Worm (Caenorhabditis elegans): ENCODE data around the gene srw-62.

srw-62 gene

DNA sequence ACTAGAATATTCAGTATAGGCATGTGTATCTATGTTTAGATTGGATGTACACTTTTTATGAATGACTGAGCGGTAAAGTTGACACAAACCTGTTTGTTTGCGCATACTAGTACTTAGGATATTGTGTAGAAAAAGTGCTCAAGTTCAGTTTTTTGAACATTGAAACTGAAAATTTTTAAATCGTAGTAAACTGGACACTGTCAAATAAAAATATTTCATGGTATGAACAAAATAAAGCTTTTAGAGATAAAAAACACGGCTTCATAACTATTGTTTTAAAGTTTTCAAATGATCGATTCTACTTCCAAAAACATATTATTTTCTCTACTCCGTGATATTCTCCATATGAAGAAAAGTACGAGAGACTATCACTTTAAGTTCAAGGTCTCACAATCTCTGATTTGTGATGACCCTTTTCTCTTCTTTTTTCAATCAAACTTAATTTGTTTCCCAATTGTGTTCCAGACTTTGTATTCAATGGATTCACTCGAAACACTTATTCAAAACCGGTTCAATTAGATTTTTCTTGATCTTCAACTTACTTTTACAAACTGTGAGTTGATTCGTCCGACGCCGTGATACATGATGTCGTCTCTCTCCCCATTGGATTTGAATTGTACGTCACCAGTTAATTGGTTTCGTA lies 33.7 kb upstream of the srw-62 start (continued):
- TF ChIP-seq unc-39 (tag; optimal IDR thresholded peaks at IDR 0.05) (no peak), dmd-9 (GFP tag; IDR thresholded peaks at IDR 0.05) (no peak), vab-7 (GFP tag; IDR thresholded peaks at IDR 0.05) (no peak), mdl-1 (tag; optimal IDR thresholded peaks at IDR 0.05) (no peak), aha-1 (tag) (peak; percentile 63), hlh-11 (tag; optimal IDR thresholded peaks at IDR 0.05) (no peak), nhr-76 (tag; optimal IDR thresholded peaks at IDR 0.05) (no peak)

DNA sequence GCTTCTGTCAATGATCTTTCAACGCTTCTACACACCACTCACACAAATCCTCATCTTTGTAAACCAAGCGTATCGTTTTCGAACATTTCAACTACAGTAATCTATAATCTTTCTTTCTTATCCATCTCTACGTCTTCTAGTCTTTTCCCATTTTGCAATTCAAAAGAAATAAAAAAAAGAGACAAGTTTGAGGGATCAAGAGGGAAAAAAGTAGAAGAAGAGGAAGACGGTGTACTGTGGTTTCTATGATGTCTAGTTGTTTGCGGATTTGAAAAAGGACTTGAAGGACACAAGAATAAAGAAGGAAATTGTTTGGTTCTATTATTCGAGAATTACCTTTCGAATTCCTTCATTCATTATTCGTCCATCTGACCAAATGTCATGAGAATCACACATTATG lies 32.7 kb upstream of the srw-62 start:
- TF ChIP-seq madf-5 (GFP tag; IDR thresholded peaks at IDR 0.05): no peak
- TF ChIP-seq lin-1 (GFP tag; IDR thresholded peaks at IDR 0.05): no peak
- TF ChIP-seq dmd-8 (GFP tag; IDR thresholded peaks at IDR 0.05): no peak
- no peak for TF ChIP-seq jun-1 (tag; optimal IDR thresholded peaks at IDR 0.05)

DNA sequence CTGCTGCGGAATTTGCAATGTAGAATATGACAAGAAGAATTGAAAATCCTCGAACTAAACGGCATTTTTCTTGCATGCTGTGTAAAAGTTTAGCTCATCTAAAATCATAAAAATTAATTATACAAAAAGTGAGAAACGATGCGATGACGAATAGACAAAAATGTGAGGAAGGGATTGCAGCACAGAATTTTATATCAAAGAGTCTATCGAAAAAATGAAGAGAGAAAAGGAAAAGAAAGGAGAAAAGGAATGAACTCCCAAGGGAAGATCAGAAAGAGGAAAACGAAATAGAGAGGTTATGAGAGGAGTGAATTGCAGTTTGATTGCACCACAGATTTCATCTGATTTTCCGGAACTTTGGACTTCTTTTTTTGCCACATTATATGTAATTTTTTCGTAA lies 31.0 kb upstream of the srw-62 start, which contains the start of gene glr-4:
Gene glr-4, minus strand, starts transcription at position 101 of the 400 bp plus-strand sequence.
- TF ChIP-seq zfp-2 (tag; optimal IDR thresholded peaks at IDR 0.05) (no peak), lin-15B (tag; optimal IDR thresholded peaks at IDR 0.05) (no peak), spr-3 (GFP tag; optimal IDR thresholded peaks at IDR 0.05) (no peak), daf-12 (tag; optimal IDR thresholded peaks at IDR 0.05) (no peak), tra-1 (GFP tag; IDR thresholded peaks at IDR 0.05) (no peak), ctbp-1 (GFP tag; IDR thresholded peaks at IDR 0.05) (no peak), ceh-44 (GFP tag; IDR thresholded peaks at IDR 0.05) (no peak), sdz-12 (GFP tag; optimal IDR thresholded peaks at IDR 0.05) (no peak), mdt-29 (GFP tag; IDR thresholded peaks at IDR 0.05) (no peak), mep-1 (tag; optimal IDR thresholded peaks at IDR 0.05) (no peak), D1046.2 (GFP tag; IDR thresholded peaks at IDR 0.05) (no peak), mes-2 (tag; optimal IDR thresholded peaks at IDR 0.05; ENCODE audit: poor library complexity, severe bottlenecking) (no peak)

DNA sequence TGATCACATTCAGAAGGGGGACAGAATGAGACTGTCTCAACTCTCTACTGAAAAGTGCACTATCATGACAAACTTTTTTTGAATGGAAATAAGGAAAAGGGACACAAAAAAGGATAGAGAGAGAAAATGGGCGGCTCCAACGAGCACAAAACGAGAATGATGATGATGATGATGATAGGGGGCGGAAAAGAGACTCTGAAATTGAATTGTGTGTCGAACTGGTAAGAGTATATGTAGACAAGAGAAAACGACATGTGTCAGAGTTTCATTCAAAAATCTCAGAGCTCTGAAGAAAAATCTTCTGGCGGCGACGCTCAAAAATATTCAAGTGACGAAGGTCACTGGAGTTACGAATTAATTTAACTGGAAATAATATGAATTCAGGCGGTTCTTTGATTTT lies 29.9 kb upstream of the srw-62 start:
- TF ChIP-seq fkh-10 (GFP tag; optimal IDR thresholded peaks at IDR 0.05) (peak; percentile 10), mes-2 (tag; optimal IDR thresholded peaks at IDR 0.05; ENCODE audit: poor library complexity, severe bottlenecking) (no peak), ces-1 (GFP tag; optimal IDR thresholded peaks at IDR 0.05) (peak; percentile 40), hmg-1.1 (GFP tag; IDR thresholded peaks at IDR 0.05) (no peak)

DNA sequence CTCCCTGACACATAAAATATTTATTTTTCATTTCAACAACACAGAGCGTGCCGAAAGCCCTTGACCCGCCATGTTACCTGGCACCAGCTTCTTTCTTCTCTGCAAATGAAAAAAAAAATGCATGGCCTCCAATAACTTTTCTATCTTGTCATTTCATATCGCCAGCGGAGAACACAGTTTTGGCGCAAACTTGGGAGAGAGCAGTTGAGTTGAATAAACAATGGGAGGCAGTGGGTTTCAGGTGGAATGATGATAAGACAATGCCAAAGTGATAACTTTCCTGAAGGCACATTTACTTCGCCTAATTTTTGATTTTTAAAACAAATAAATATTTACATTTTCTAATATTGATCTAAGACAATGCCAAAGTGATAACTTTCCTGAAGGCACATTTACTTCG lies 24.0 kb upstream of the srw-62 start:
- no peak for TF ChIP-seq ztf-7 (tag; optimal IDR thresholded peaks at IDR 0.05)
- no peak for TF ChIP-seq fkh-10 (GFP tag; optimal IDR thresholded peaks at IDR 0.05)
- TF ChIP-seq pqm-1 (tag; optimal IDR thresholded peaks at IDR 0.05): peak; percentile 52
- peak; percentile 25; the same call in 1 of the 2 replicates for TF ChIP-seq dmd-6 (GFP tag; IDR thresholded peaks at IDR 0.05)

DNA sequence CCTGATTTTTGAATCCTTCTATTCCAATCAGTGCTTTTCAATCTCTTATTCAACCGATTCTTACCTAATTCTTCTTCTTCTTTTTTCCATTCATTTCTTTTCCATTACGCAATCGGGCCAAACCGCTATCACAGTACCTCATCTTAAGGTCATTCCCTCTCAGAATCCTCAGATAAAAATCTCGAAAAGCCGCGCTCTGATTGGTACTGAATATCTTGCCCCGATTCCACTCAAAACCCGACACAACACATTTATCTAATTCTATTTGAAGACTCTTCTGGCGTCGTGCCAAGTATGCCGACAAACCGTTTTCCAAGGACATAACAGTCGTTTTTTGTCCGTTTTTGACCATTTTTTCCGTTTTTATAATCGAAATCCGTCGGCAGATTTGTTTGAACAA lies 23.3 kb upstream of the srw-62 start:
- TF ChIP-seq skn-1 (tag; optimal IDR thresholded peaks at IDR 0.05): no peak
- TF ChIP-seq Y105C5A.15 (GFP tag; IDR thresholded peaks at IDR 0.05): no peak
- TF ChIP-seq daf-16 (GFP tag; optimal IDR thresholded peaks at IDR 0.05): no peak
- no peak for TF ChIP-seq daf-16 (tag; optimal IDR thresholded peaks at IDR 0.05)
- TF ChIP-seq ztf-11 (tag; optimal IDR thresholded peaks at IDR 0.05): no peak
- TF ChIP-seq ZK337.2 (GFP tag; IDR thresholded peaks at IDR 0.05): no peak
- TF ChIP-seq set-16 (GFP tag; IDR thresholded peaks at IDR 0.05): no peak
- TF ChIP-seq mxl-2 (GFP tag; conservative IDR thresholded peaks at IDR 0.05): no peak
- TF ChIP-seq nhr-25 (tag; optimal IDR thresholded peaks at IDR 0.05; ENCODE audit: borderline replicate concordance, insufficient read depth): no peak
- no peak for TF ChIP-seq lin-29 (GFP tag; IDR thresholded peaks at IDR 0.05)
- no peak for TF ChIP-seq nhr-77 (tag; optimal IDR thresholded peaks at IDR 0.05)
- TF ChIP-seq nhr-28 (tag; optimal IDR thresholded peaks at IDR 0.05): no peak
- TF ChIP-seq nhr-76 (tag; optimal IDR thresholded peaks at IDR 0.05): no peak
- TF ChIP-seq nhr-48 (tag; optimal IDR thresholded peaks at IDR 0.05): no peak
